Worm (Caenorhabditis elegans): ENCODE results near the gene talp-3.

DNA sequence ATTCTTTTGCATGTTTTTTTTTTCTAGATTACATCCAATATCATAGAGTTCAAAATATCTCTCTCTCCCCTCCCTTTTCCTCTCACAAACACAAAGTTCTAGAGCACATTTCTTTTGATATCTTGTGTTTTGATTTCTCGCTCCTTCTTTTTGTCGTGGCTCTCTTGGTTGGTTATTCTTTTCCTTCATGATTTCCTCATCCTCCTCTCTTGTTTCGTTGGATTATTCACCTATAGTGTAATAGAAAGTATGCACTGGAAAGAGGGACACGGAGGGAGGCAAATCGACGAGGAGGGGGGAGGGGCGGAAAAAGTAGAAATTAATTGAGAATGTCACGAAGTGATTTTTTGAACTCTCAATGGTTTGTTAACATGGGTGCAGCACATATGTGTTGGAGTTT lies 46.7 kb downstream of the talp-3 start:
- TF ChIP-seq ceh-40 (GFP tag; IDR thresholded peaks at IDR 0.05) (no peak), ceh-79 (tag; optimal IDR thresholded peaks at IDR 0.05) (no peak), hmg-20 (GFP tag; IDR thresholded peaks at IDR 0.05) (no peak), lin-35 (GFP tag; optimal IDR thresholded peaks at IDR 0.05) (no peak), bed-1 (GFP tag; IDR thresholded peaks at IDR 0.05) (no peak), somi-1 (GFP tag; optimal IDR thresholded peaks at IDR 0.05) (no peak), nfya-1 (tag; optimal IDR thresholded peaks at IDR 0.05; ENCODE audit: borderline replicate concordance, insufficient read depth) (no peak)
